Worm (Caenorhabditis elegans) whole organism, mixed stage, embryonic: Measurements from ENCODE around the gene T05C1.1.

ENCODE experiments used
- bed-3 ChIP-seq: fragments of 200-800 bp; sonication (Bioruptor generic); optimal IDR thresholded peaks from 3 replicates; lab custom pipeline; 2018; ENCODE audit warnings: mild to moderate bottlenecking, missing genetic modification characterization, moderate library complexity, missing compliant biosample characterization
- blmp-1 ChIP-seq: fragments of 150-350 bp; optimal IDR thresholded peaks from 2 replicates; lab custom pipeline; 2014; ENCODE audit warnings: missing biosample characterization, missing genetic modification characterization
- ces-1 ChIP-seq: fragments of 150-350 bp; optimal IDR thresholded peaks from 2 replicates; lab custom pipeline; 2014; ENCODE audit warnings: missing biosample characterization, missing genetic modification reagents, missing genetic modification characterization
- elt-1 ChIP-seq: sonication (generic microtip); optimal IDR thresholded peaks from 2 replicates; lab custom pipeline; 2017; ENCODE audit warnings: missing genetic modification characterization, mild to moderate bottlenecking, missing compliant biosample characterization, antibody characterized with exemption, moderate library complexity, borderline replicate concordance; ENCODE audit not compliant: insufficient read depth
- lin-13 ChIP-seq: fragments of 150-350 bp; optimal IDR thresholded peaks from 2 replicates; lab custom pipeline; 2014; ENCODE audit warnings: missing biosample characterization, missing genetic modification characterization
- lsy-2 ChIP-seq: fragments of 150-350 bp; optimal IDR thresholded peaks from 2 replicates; lab custom pipeline; 2014; ENCODE audit warnings: missing biosample characterization, missing genetic modification characterization
- mab-5 ChIP-seq: fragments of 150-350 bp; optimal IDR thresholded peaks from 2 replicates; lab custom pipeline; 2014; ENCODE audit warnings: missing biosample characterization, missing genetic modification characterization
- nhr-28 ChIP-seq: fragments of 150-350 bp; optimal IDR thresholded peaks from 2 replicates; lab custom pipeline; 2014; ENCODE audit warnings: missing biosample characterization, missing genetic modification characterization
- snpc-4 ChIP-seq: fragments of 150-350 bp; optimal IDR thresholded peaks from 2 replicates; lab custom pipeline; 2014; ENCODE audit warnings: missing biosample characterization, missing genetic modification characterization

DNA sequence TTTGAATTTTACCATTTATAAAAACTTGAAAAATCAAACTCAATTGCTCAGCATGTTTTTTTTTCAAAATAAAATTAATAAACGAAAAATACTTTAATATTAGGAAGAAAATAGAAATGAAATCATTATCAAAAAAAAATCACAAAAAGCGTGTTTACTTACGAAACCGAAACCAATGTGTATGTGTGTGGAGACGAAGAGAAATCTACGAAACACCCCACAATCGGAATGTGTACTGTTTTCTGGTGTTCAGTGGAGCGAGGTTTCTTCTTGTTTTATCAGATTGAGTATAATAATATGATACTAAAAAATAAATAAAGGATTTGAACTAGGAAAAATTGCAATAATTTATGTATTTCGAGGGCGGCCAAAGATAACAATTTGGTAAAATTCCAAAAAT, 29.3 kb downstream of the T05C1.1 start:
- TF ChIP-seq nhr-28 (tag; lab: Kevin White, UChicago) (no peak), mab-5 (tag; lab: Kevin White, UChicago) (no peak), snpc-4 (tag; lab: Kevin White, UChicago) (no peak), lin-13 (tag; lab: Kevin White, UChicago) (no peak), elt-1 (tag; lab: Kevin White, UChicago) (no peak), blmp-1 (tag; lab: Kevin White, UChicago) (no peak), bed-3 (no peak), lsy-2 (tag; lab: Kevin White, UChicago) (no peak), ces-1 (GFP tag; lab: Kevin White, UChicago) (no peak)
